Worm (Caenorhabditis elegans) whole organism, late embryonic: Measurements from ENCODE around the gene mel-46.

ENCODE experiments used
- C38D4.7 ChIP-seq: fragments of 200-800 bp; sonication (Bioruptor generic); optimal IDR thresholded peaks from 2 replicates; lab custom pipeline; 2018; ENCODE audit warnings: mild to moderate bottlenecking, missing genetic modification characterization, moderate library complexity, missing compliant biosample characterization
- F13H6.1 ChIP-seq: sonication (generic microtip); optimal IDR thresholded peaks from 2 replicates; lab custom pipeline; 2016; ENCODE audit warnings: missing genetic modification characterization, missing compliant biosample characterization
- K09A11.1 ChIP-seq: sonication (generic microtip); optimal IDR thresholded peaks from 2 replicates; lab custom pipeline; 2017; ENCODE audit warnings: antibody characterized with exemption, mild to moderate bottlenecking, missing genetic modification characterization, missing compliant biosample characterization; ENCODE audit not compliant: insufficient read depth
- T23F11.4 ChIP-seq: fragments of 200-800 bp; sonication (Bioruptor generic); optimal IDR thresholded peaks from 2 replicates; lab custom pipeline; 2018; ENCODE audit warnings: mild to moderate bottlenecking, missing genetic modification characterization, missing compliant biosample characterization
- ama-1 ChIP-seq: fragments of 150-350 bp; optimal IDR thresholded peaks from 2 replicates; lab custom pipeline; 2014
- ceh-14 ChIP-seq: sonication (generic microtip); optimal IDR thresholded peaks from 2 replicates; lab custom pipeline; 2016; ENCODE audit warnings: missing genotype, missing genetic modification characterization, missing compliant biosample characterization
- ceh-18 ChIP-seq: sonication (generic microtip); optimal IDR thresholded peaks from 2 replicates; lab custom pipeline; 2016; ENCODE audit warnings: missing genetic modification characterization, missing compliant biosample characterization
- ceh-24 ChIP-seq: sonication (generic microtip); optimal IDR thresholded peaks from 2 replicates; lab custom pipeline; 2016; ENCODE audit warnings: mild to moderate bottlenecking, missing genetic modification characterization, missing compliant biosample characterization
- ceh-31 ChIP-seq: sonication (generic microtip); optimal IDR thresholded peaks from 2 replicates; lab custom pipeline; 2016; ENCODE audit warnings: missing genetic modification characterization, missing compliant biosample characterization
- ceh-34 ChIP-seq: sonication (generic microtip); optimal IDR thresholded peaks from 2 replicates; lab custom pipeline; 2016; ENCODE audit warnings: mild to moderate bottlenecking, missing genetic modification characterization, missing compliant biosample characterization
- ceh-45 ChIP-seq: fragments of 200-800 bp; sonication (Bioruptor generic); IDR thresholded peaks from 2 replicates; pipeline ENCODE4 v1.3.6; 2022; ENCODE audit warnings: missing genetic modification reagents, missing genetic modification characterization, missing compliant biosample characterization
- ceh-48 ChIP-seq: sonication (generic microtip); optimal IDR thresholded peaks from 2 replicates; lab custom pipeline; 2016; ENCODE audit warnings: missing genetic modification characterization, inconsistent platforms, missing compliant biosample characterization
- ceh-6 ChIP-seq: fragments of 200-800 bp; sonication (Bioruptor generic); optimal IDR thresholded peaks from 2 replicates; lab custom pipeline; 2018; ENCODE audit warnings: mild to moderate bottlenecking, missing genetic modification characterization, missing compliant biosample characterization
- ets-4 ChIP-seq: sonication (generic microtip); optimal IDR thresholded peaks from 2 replicates; lab custom pipeline; 2016; ENCODE audit warnings: missing genetic modification characterization, missing compliant biosample characterization
- fkh-6 ChIP-seq: sonication (generic microtip); optimal IDR thresholded peaks from 2 replicates; lab custom pipeline; 2016; ENCODE audit warnings: missing genetic modification characterization, missing compliant biosample characterization
- hlh-30 ChIP-seq: sonication (generic microtip); optimal IDR thresholded peaks from 2 replicates; lab custom pipeline; 2017; ENCODE audit warnings: antibody characterized with exemption, missing genetic modification characterization, missing compliant biosample characterization; ENCODE audit not compliant: insufficient read depth
- lin-11 ChIP-seq: fragments of 200-800 bp; sonication (Bioruptor generic); optimal IDR thresholded peaks from 2 replicates; lab custom pipeline; 2018; ENCODE audit warnings: mild to moderate bottlenecking, missing genetic modification characterization, missing compliant biosample characterization
- madf-2 ChIP-seq: sonication (generic microtip); optimal IDR thresholded peaks from 2 replicates; lab custom pipeline; 2017; ENCODE audit warnings: missing genetic modification characterization, missing compliant biosample characterization
- npax-4 ChIP-seq: sonication (generic microtip); optimal IDR thresholded peaks from 2 replicates; lab custom pipeline; 2016; ENCODE audit warnings: missing genetic modification characterization, missing compliant biosample characterization
- pros-1 ChIP-seq: fragments of 150-350 bp; optimal IDR thresholded peaks from 2 replicates; lab custom pipeline; 2014; ENCODE audit warnings: missing biosample characterization, missing genetic modification reagents, missing genetic modification characterization
- rnt-1 ChIP-seq: sonication (generic microtip); optimal IDR thresholded peaks from 2 replicates; lab custom pipeline; 2016; ENCODE audit warnings: missing genetic modification characterization, missing compliant biosample characterization
- sdc-2 ChIP-seq: sonication (generic microtip); optimal IDR thresholded peaks from 2 replicates; lab custom pipeline; 2016; ENCODE audit warnings: missing genotype, missing genetic modification characterization, missing compliant biosample characterization
- sox-2 ChIP-seq: fragments of 200-800 bp; sonication (Bioruptor generic); IDR thresholded peaks from 2 replicates; pipeline ENCODE4 v1.3.6; 2022; ENCODE audit warnings: missing genetic modification reagents, missing genetic modification characterization, missing compliant biosample characterization
- tbx-2 ChIP-seq: sonication (generic microtip); optimal IDR thresholded peaks from 2 replicates; lab custom pipeline; 2016; ENCODE audit warnings: missing genetic modification characterization, missing compliant biosample characterization
- ttx-3 ChIP-seq: sonication (generic microtip); optimal IDR thresholded peaks from 2 replicates; lab custom pipeline; 2016; ENCODE audit warnings: missing genetic modification reagents, missing genetic modification characterization, missing compliant biosample characterization
- unc-3 ChIP-seq, 2 experiments: fragments of 200-800 bp in 1 of 2; sonication (Bioruptor generic) in 1 of 2; sonication (generic microtip) in 1 of 2; conservative IDR thresholded peaks in 1 of 2; optimal IDR thresholded peaks in 1 of 2; 2 replicates each; pipeline versions ENCODE4 v1.3.6 to Lab custom; 2016 to 2022; ENCODE audit warnings: missing compliant biosample characterization in 2 of 2, missing genetic modification characterization in 2 of 2, missing genetic modification reagents in 1 of 2
- unc-42 ChIP-seq: sonication (generic microtip); optimal IDR thresholded peaks from 2 replicates; lab custom pipeline; 2016; ENCODE audit warnings: missing genotype, missing genetic modification characterization, missing compliant biosample characterization
- unc-55 ChIP-seq: sonication (generic microtip); optimal IDR thresholded peaks from 2 replicates; lab custom pipeline; 2017; ENCODE audit warnings: missing biosample characterization, missing genetic modification reagents, missing genetic modification characterization
- ztf-16 ChIP-seq: sonication (generic microtip); optimal IDR thresholded peaks from 2 replicates; lab custom pipeline; 2017; ENCODE audit warnings: missing genetic modification characterization, missing compliant biosample characterization

Gene mel-46

DNA sequence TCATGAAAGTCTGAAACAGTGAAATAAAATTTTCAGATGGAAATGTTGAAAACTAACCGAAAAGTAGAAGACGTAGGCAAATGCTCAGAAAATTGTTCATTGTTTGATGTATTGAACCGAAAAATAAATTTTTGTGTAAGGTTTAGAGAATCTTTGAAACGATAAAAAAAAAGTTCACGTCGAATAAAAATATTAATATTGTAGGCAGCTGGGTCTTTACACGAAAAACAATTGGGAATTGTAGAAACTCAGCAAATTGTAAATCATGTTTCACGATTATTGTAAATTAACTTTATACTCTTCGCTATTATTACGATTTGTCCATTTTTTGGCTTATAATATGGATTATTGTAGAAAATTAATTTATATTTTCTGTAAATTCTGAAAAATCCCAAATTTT lies 49.5 kb downstream of the mel-46 start, which contains the start of gene Y116A8A.2:
Gene Y116A8A.2, minus strand, starts transcription at position 101 of the 400 bp plus-strand sequence.
- TF ChIP-seq unc-3 (GFP tag; conservative IDR thresholded peaks at IDR 0.05; lab: Robert Waterston, UW) (no peak), unc-3 (tag; optimal IDR thresholded peaks at IDR 0.05; lab: Kevin White, UChicago) (no peak), rnt-1 (tag; lab: Kevin White, UChicago) (no peak), T23F11.4 (GFP tag; lab: Kevin White, UChicago) (no peak), pros-1 (tag; lab: Kevin White, UChicago) (no peak), ttx-3 (tag; lab: Kevin White, UChicago) (no peak), madf-2 (tag; lab: Kevin White, UChicago) (no peak), ceh-45 (GFP tag; lab: Robert Waterston, UW) (no peak), ama-1 (no peak), npax-4 (no peak), ceh-18 (tag; lab: Kevin White, UChicago) (no peak), ceh-6 (GFP tag; lab: Kevin White, UChicago) (no peak), ceh-31 (tag; lab: Kevin White, UChicago) (no peak), sdc-2 (tag; lab: Kevin White, UChicago) (no peak), ceh-34 (tag; lab: Kevin White, UChicago) (no peak), lin-11 (no peak)

ce11 chrIV:16812116-16812515 lies 51.2 kb downstream of the mel-46 start:
- TF ChIP-seq unc-42 (tag; lab: Kevin White, UChicago) (peak; percentile 77), ets-4 (tag; lab: Kevin White, UChicago) (no peak)

ce11 chrIV:16806352-16806751 lies 56.9 kb downstream of the mel-46 start, which contains the start of gene clec-193:
Gene clec-193 (minus strand): TSS chrIV:16806452.
- TF ChIP-seq F13H6.1 (tag; lab: Kevin White, UChicago) (no peak), hlh-30 (tag; lab: Kevin White, UChicago) (no peak), ceh-14 (tag; lab: Kevin White, UChicago) (no peak), tbx-2 (tag; lab: Kevin White, UChicago) (no peak), ceh-24 (tag; lab: Kevin White, UChicago) (no peak), sox-2 (GFP tag; lab: Robert Waterston, UW) (no peak), ztf-16 (tag; lab: Kevin White, UChicago) (no peak), unc-55 (GFP tag; lab: Kevin White, UChicago) (no peak), C38D4.7 (GFP tag; lab: Kevin White, UChicago) (no peak), ceh-48 (tag; lab: Kevin White, UChicago) (no peak), K09A11.1 (tag; lab: Kevin White, UChicago) (no peak), fkh-6 (tag; lab: Kevin White, UChicago) (no peak), T23F11.4 (GFP tag; lab: Kevin White, UChicago) (no peak), npax-4 (no peak), pros-1 (tag; lab: Kevin White, UChicago) (no peak)
